Worm (Caenorhabditis elegans) whole organism, L3 larva: ENCODE results near the gene coel-1.

Experiments
- nfya-1 ChIP-seq: sonication (generic microtip); optimal IDR thresholded peaks from 2 replicates; lab custom pipeline; 2017; ENCODE audit warnings: missing genetic modification characterization, mild to moderate bottlenecking, missing compliant biosample characterization, antibody characterized with exemption, moderate library complexity; ENCODE audit not compliant: insufficient read depth
- nhr-25 ChIP-seq: sonication (generic microtip); optimal IDR thresholded peaks from 2 replicates; lab custom pipeline; 2017; ENCODE audit warnings: missing biosample characterization, missing genetic modification characterization
- nhr-28 ChIP-seq: fragments of 150-350 bp; optimal IDR thresholded peaks from 2 replicates; lab custom pipeline; 2014; ENCODE audit warnings: missing biosample characterization, missing genetic modification characterization
- tbx-2 ChIP-seq: sonication (generic microtip); optimal IDR thresholded peaks from 2 replicates; lab custom pipeline; 2016; ENCODE audit warnings: mild to moderate bottlenecking, missing genetic modification characterization, missing compliant biosample characterization

DNA sequence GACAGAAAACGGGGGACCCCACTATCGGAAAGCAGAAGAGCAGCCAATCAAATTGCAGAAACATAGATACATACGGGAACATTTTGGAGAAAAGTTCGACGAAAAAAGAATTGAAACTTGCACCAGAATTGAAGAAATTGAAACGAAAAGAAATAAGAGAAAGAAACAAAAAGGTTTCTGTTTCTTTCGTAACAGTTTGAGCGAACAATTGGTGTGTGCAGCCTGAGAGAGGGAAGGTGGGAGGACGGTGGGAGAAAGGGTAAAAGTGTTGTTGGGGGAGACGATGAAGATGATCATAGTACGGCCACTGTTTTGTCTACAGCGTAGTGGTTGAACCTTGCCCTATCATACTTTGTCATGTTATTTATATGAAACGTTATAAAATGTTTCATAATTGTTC, 29.5 kb downstream of the coel-1 start:
- TF ChIP-seq tbx-2 (tag; lab: Kevin White, UChicago) (no peak), nhr-28 (no peak), nhr-25 (tag; lab: Kevin White, UChicago) (no peak), nfya-1 (tag; lab: Kevin White, UChicago) (no peak)
